Fruit fly (Drosophila melanogaster) whole organism, wandering third instar larva: ENCODE measurements around the gene CG9021.

Source experiments
- CG32264 ChIP-seq: fragments of 200-800 bp; sonication (Bioruptor generic); optimal IDR thresholded peaks from 2 replicates; lab custom pipeline; 2016; ENCODE audit warnings: missing biosample characterization, missing genetic modification characterization
- Dfd ChIP-seq: fragments of >200 bp; optimal IDR thresholded peaks from 2 replicates; lab custom pipeline; 2017; ENCODE audit warnings: missing biosample characterization, missing genetic modification characterization
- Hnf4 ChIP-seq: fragments of 200-800 bp; sonication (Bioruptor generic); optimal IDR thresholded peaks from 2 replicates; lab custom pipeline; 2016; ENCODE audit warnings: missing biosample characterization, mild to moderate bottlenecking, missing genetic modification characterization
- Jra ChIP-seq: sonication (Bioruptor generic); optimal IDR thresholded peaks from 2 replicates; lab custom pipeline; 2016; ENCODE audit warnings: missing biosample characterization, missing genetic modification characterization
- Vsx2 ChIP-seq: fragments of 200-300, 225-300 bp; sonication (Bioruptor generic); optimal IDR thresholded peaks from 2 replicates; lab custom pipeline; 2018; ENCODE audit warnings: missing biosample characterization, missing genetic modification characterization; ENCODE audit not compliant: partially characterized antibody
- usp ChIP-seq: fragments of >200 bp; optimal IDR thresholded peaks from 2 replicates; lab custom pipeline; 2017; ENCODE audit warnings: missing biosample characterization, missing genetic modification characterization

- no peak for TF ChIP-seq usp (GFP tag; lab: Kevin White, UChicago)
- TF ChIP-seq Dfd, result no peak
- TF ChIP-seq CG32264 (GFP tag; lab: Kevin White, UChicago), result no peak
- no peak for TF ChIP-seq Vsx2 (GFP tag; lab: Kevin White, UChicago)
- TF ChIP-seq Jra, result no peak
- TF ChIP-seq Hnf4 (GFP tag; lab: Kevin White, UChicago), result no peak
Observed at dm6 chr2L:5881181-5881580, 23.3 kb downstream of the CG9021 start.
